Worm (Caenorhabditis elegans) whole organism, L3 larva: Measurements from ENCODE around the gene gar-3.

ENCODE experiments used
- ama-1 ChIP-seq: fragments of 150-350 bp; optimal IDR thresholded peaks from 2 replicates; lab custom pipeline; 2018
- egl-27 ChIP-seq: sonication (generic microtip); optimal IDR thresholded peaks from 4 replicates; lab custom pipeline; 2017; ENCODE audit warnings: missing biosample characterization, missing genetic modification reagents, missing genetic modification characterization
- fkh-10 ChIP-seq: sonication (generic microtip); optimal IDR thresholded peaks from 2 replicates; lab custom pipeline; 2017; ENCODE audit warnings: missing biosample characterization, missing genetic modification reagents, missing genetic modification characterization
- fos-1 ChIP-seq: fragments of 150-350 bp; optimal IDR thresholded peaks from 2 replicates; lab custom pipeline; 2014; ENCODE audit warnings: missing biosample characterization, missing genetic modification characterization
- mdl-1 ChIP-seq: fragments of 150-350 bp; optimal IDR thresholded peaks from 2 replicates; lab custom pipeline; 2014; ENCODE audit warnings: missing biosample characterization, missing genetic modification characterization

ce11 chrV:14620311-14620710 is 40.8 kb upstream of the gar-3 start:
- TF ChIP-seq fos-1 (tag; lab: Kevin White, UChicago) (no peak), fkh-10 (GFP tag; lab: Kevin White, UChicago) (peak; percentile 26), ama-1 (lab: Kevin White, UChicago) (no peak), egl-27 (tag; lab: Kevin White, UChicago) (no peak), mdl-1 (tag; lab: Kevin White, UChicago) (no peak)
